Worm (Caenorhabditis elegans): ENCODE results near the gene W09D10.4.

W09D10.4 gene

DNA sequence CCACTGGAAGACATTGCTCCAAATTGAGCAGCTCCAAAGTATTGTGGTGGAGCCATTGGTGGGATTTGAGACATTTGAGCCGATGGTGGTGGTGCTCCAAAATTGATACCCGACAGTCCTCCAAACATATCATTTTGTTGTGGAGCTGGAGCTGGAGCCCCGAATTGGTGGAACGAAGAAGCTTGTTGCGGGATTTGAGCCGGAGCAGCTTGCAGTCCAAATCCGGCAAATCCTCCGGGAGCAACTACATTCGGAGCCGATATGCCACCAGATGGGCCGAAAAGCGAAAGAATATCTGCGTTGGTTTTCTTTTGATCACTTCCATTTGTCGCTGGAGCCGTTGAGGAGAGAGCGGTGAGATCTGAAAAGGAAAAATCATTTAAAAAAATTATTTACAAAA, 22.1 kb upstream of the W09D10.4 start:
- no peak for TF ChIP-seq sea-1 (GFP tag; conservative IDR thresholded peaks at IDR 0.05)
- no peak for TF ChIP-seq ama-1 (optimal IDR thresholded peaks at IDR 0.05)

ce11 chrIII:10736322-10736985, 20.5 kb upstream of the W09D10.4 start:
- no peak for TF ChIP-seq F13C5.2 (tag; optimal IDR thresholded peaks at IDR 0.05)
- no peak for TF ChIP-seq flt-1 (GFP tag; IDR thresholded peaks at IDR 0.05)
- no peak for TF ChIP-seq sea-1 (GFP tag; conservative IDR thresholded peaks at IDR 0.05)
- TF ChIP-seq aly-1 (tag; optimal IDR thresholded peaks at IDR 0.05): no peak
- TF ChIP-seq hmbx-1 (tag; optimal IDR thresholded peaks at IDR 0.05): no peak
- TF ChIP-seq ceh-36 (tag; optimal IDR thresholded peaks at IDR 0.05): no peak
- TF ChIP-seq hmg-4 (GFP tag; optimal IDR thresholded peaks at IDR 0.05): no peak
- TF ChIP-seq tbx-11 (GFP tag; IDR thresholded peaks at IDR 0.05): no peak
- TF ChIP-seq tra-4 (tag; optimal IDR thresholded peaks at IDR 0.05): no peak
- TF ChIP-seq tbx-37 (GFP tag; conservative IDR thresholded peaks at IDR 0.05): no peak
- no peak for TF ChIP-seq pes-1 (GFP tag; IDR thresholded peaks at IDR 0.05)
- no peak for TF ChIP-seq ama-1 (optimal IDR thresholded peaks at IDR 0.05)
- TF ChIP-seq hnd-1 (tag; optimal IDR thresholded peaks at IDR 0.05): no peak
- TF ChIP-seq B0310.2 (tag; optimal IDR thresholded peaks at IDR 0.05): no peak
- no peak for TF ChIP-seq scrt-1 (GFP tag; IDR thresholded peaks at IDR 0.05)
- TF ChIP-seq ceh-13 (GFP tag; optimal IDR thresholded peaks at IDR 0.05): no peak
- no peak for TF ChIP-seq ets-7 (tag; optimal IDR thresholded peaks at IDR 0.05)

- no peak for TF ChIP-seq B0310.2 (tag; optimal IDR thresholded peaks at IDR 0.05)
- no peak for TF ChIP-seq ceh-13 (GFP tag; optimal IDR thresholded peaks at IDR 0.05)
- no peak for TF ChIP-seq hnd-1 (tag; optimal IDR thresholded peaks at IDR 0.05)
- no peak for TF ChIP-seq ama-1 (optimal IDR thresholded peaks at IDR 0.05)
- TF ChIP-seq ets-7 (tag; optimal IDR thresholded peaks at IDR 0.05): no peak
- TF ChIP-seq ceh-36 (tag; optimal IDR thresholded peaks at IDR 0.05): no peak
- no peak for TF ChIP-seq sea-1 (GFP tag; conservative IDR thresholded peaks at IDR 0.05)
Observed at ce11 chrIII:10734511-10735233, 18.7 kb upstream of the W09D10.4 start.

- no peak for TF ChIP-seq F13C5.2 (tag; optimal IDR thresholded peaks at IDR 0.05)
- TF ChIP-seq pes-1 (GFP tag; IDR thresholded peaks at IDR 0.05): 0 out of 2 replicates have a peak, but pooled peaks have one; percentile 19
- no peak for TF ChIP-seq tra-4 (tag; optimal IDR thresholded peaks at IDR 0.05)
- TF ChIP-seq ets-7 (tag; optimal IDR thresholded peaks at IDR 0.05): no peak
- TF ChIP-seq ceh-36 (tag; optimal IDR thresholded peaks at IDR 0.05): no peak
- TF ChIP-seq hmbx-1 (tag; optimal IDR thresholded peaks at IDR 0.05): no peak
Observed at ce11 chrIII:10733300-10733699, 17.3 kb upstream of the W09D10.4 start.

DNA sequence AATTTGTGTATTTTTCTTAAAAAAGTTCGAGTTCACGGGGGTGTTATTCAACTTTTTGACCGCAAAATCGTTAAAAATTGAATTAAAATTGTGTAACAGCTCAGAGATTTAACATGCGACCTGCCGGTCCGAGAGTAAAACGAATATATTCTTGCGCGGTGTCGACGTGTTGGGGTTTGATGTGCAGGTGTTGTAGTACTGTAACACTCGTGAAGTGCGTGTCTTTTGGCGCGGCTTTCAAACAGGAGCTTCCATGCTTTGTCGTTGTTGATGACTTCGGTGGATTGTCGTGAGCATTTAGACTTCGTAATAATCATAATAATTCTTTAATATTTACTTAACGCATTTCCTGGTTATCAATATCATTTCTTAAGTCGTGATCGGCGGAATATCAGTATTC, 14.5 kb upstream of the W09D10.4 start, which contains the start of gene tat-3:
Gene tat-3, minus strand, starts transcription at position 196 of the 400 bp plus-strand sequence.
- TF ChIP-seq ets-7 (tag; optimal IDR thresholded peaks at IDR 0.05) (no peak), hnd-1 (tag; optimal IDR thresholded peaks at IDR 0.05) (no peak), ceh-13 (GFP tag; optimal IDR thresholded peaks at IDR 0.05) (no peak), ama-1 (optimal IDR thresholded peaks at IDR 0.05) (no peak), sea-1 (GFP tag; conservative IDR thresholded peaks at IDR 0.05) (no peak), hmg-4 (GFP tag; optimal IDR thresholded peaks at IDR 0.05) (no peak), scrt-1 (GFP tag; IDR thresholded peaks at IDR 0.05) (no peak), aly-1 (tag; optimal IDR thresholded peaks at IDR 0.05) (no peak), pes-1 (GFP tag; IDR thresholded peaks at IDR 0.05) (no peak), tbx-11 (GFP tag; IDR thresholded peaks at IDR 0.05) (no peak)

DNA sequence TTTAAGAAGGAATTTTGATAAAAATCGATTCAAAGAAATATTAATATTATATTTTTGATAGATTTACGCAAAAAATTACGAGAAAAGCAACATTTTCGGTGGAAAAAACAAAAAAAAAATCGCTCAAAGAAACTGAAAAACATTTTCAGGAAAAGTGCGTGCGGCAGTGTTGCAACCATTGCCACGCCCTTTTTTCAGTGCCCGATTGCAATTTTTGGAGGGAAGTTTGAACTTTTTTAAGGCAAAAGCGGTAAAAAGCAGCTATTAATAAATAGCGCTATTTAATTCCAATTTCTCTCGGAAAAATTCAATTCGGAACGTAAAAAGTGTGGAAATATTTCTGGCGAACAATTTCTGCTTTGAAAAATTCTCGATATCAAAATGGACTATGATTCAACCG, 5.1 kb upstream of the W09D10.4 start:
- no peak for TF ChIP-seq B0310.2 (tag; optimal IDR thresholded peaks at IDR 0.05)
- no peak for TF ChIP-seq sea-1 (GFP tag; conservative IDR thresholded peaks at IDR 0.05)
- TF ChIP-seq pes-1 (GFP tag; IDR thresholded peaks at IDR 0.05): no peak
- TF ChIP-seq ets-7 (tag; optimal IDR thresholded peaks at IDR 0.05): no peak
- no peak for TF ChIP-seq tra-4 (tag; optimal IDR thresholded peaks at IDR 0.05)
- TF ChIP-seq hmg-4 (GFP tag; optimal IDR thresholded peaks at IDR 0.05): no peak

DNA sequence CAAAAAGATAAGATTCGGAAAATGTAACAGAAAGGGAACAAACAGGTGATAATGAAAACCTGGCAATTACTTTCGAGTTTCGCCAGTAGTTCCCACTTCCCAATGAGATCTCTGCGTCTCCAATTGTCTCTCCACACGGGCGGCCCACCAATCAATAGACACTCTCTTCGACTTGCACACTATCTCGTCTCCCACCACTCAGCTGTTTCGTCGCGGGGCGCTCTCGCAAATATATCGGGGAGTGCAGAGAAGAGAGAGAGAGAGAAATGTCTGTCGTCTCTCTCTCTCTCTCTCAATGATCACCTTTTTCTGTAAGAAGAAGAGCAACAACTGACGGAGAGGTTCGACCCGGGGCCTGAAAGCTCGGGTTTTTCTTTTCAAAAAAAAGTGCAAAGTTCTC, 4.2 kb upstream of the W09D10.4 start:
- TF ChIP-seq hmg-4 (GFP tag; optimal IDR thresholded peaks at IDR 0.05): peak; percentile 6
- no peak for TF ChIP-seq hmbx-1 (tag; optimal IDR thresholded peaks at IDR 0.05)
- 0 out of 2 replicates have a peak, but pooled peaks have one; percentile 20 for TF ChIP-seq flt-1 (GFP tag; IDR thresholded peaks at IDR 0.05)
- peak; percentile 40 for TF ChIP-seq F13C5.2 (tag; optimal IDR thresholded peaks at IDR 0.05)
- no peak for TF ChIP-seq ceh-36 (tag; optimal IDR thresholded peaks at IDR 0.05)
- TF ChIP-seq tbx-11 (GFP tag; IDR thresholded peaks at IDR 0.05): no peak

- TF ChIP-seq scrt-1 (GFP tag; IDR thresholded peaks at IDR 0.05): no peak
- TF ChIP-seq tbx-11 (GFP tag; IDR thresholded peaks at IDR 0.05): no peak
- TF ChIP-seq hmg-4 (GFP tag; optimal IDR thresholded peaks at IDR 0.05): no peak
- TF ChIP-seq sea-1 (GFP tag; conservative IDR thresholded peaks at IDR 0.05): no peak
- no peak for TF ChIP-seq hnd-1 (tag; optimal IDR thresholded peaks at IDR 0.05)
Observed at ce11 chrIII:10719057-10719456, 3.1 kb upstream of the W09D10.4 start.
